Worm (Caenorhabditis elegans): ENCODE measurements around the gene ark-1.

DNA sequence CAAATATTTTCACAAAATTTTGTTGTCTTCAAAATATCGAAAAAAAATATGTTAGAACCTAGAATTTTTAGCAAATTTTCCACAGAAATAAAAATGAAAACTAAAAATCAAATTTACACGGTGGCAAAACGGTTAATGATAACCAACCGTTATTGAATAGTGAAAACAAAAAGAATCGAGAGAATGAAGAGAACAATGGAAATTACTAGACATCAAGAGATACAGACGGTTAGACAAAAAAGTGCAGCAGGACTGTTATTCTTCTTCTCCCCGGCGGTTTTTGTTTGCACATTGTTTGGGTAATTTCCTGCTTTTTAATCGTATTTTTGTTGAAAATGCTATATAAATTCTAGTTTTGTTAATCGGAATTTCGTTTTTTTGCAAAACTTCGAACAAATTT, 11.9 kb downstream of the ark-1 start:
- no peak for TF ChIP-seq him-1 (tag; optimal IDR thresholded peaks at IDR 0.05)
- TF ChIP-seq dao-5 (tag; optimal IDR thresholded peaks at IDR 0.05), result no peak
